Worm (Caenorhabditis elegans) whole organism, L3 larva: ENCODE measurements around the gene srz-78.

Experiments
- R02D3.7 ChIP-seq: fragments of 150-350 bp; optimal IDR thresholded peaks from 2 replicates; lab custom pipeline; 2014; ENCODE audit warnings: missing biosample characterization, missing genetic modification characterization
- ZK546.5 ChIP-seq: sonication (generic microtip); optimal IDR thresholded peaks from 2 replicates; lab custom pipeline; 2017; ENCODE audit warnings: missing biosample characterization, missing genetic modification characterization
- ceh-28 ChIP-seq: fragments of 150-350 bp; optimal IDR thresholded peaks from 2 replicates; lab custom pipeline; 2014; ENCODE audit warnings: missing biosample characterization, missing genetic modification reagents, missing genetic modification characterization
- ceh-82 ChIP-seq: fragments of 150-350 bp; optimal IDR thresholded peaks from 2 replicates; lab custom pipeline; 2014; ENCODE audit warnings: missing biosample characterization, missing genetic modification characterization
- ceh-9 ChIP-seq: sonication (generic microtip); optimal IDR thresholded peaks from 2 replicates; lab custom pipeline; 2018; ENCODE audit warnings: missing biosample characterization, missing genetic modification characterization
- egl-5 ChIP-seq: fragments of 150-350 bp; optimal IDR thresholded peaks from 2 replicates; lab custom pipeline; 2017; ENCODE audit warnings: missing biosample characterization, missing genetic modification reagents, missing genetic modification characterization, inconsistent platforms
- elt-3 ChIP-seq, 3 experiments: fragments of 150-350 bp in 1 of 3; sonication (generic microtip) in 2 of 3; optimal IDR thresholded peaks; 2 replicates in 2 of 3; 4 replicates in 1 of 3; lab custom pipeline; 2014 to 2017; ENCODE audit warnings: missing biosample characterization in 3 of 3, missing genetic modification characterization in 3 of 3
- eor-1 ChIP-seq, 2 experiments: fragments of 150-350 bp; optimal IDR thresholded peaks; 2 replicates each; lab custom pipeline; 2014 to 2018; ENCODE audit warnings: missing biosample characterization in 2 of 2, missing genetic modification characterization in 2 of 2
- fos-1 ChIP-seq: fragments of 150-350 bp; optimal IDR thresholded peaks from 2 replicates; lab custom pipeline; 2014; ENCODE audit warnings: missing biosample characterization, missing genetic modification characterization
- hmg-11 ChIP-seq: sonication (generic microtip); optimal IDR thresholded peaks from 2 replicates; lab custom pipeline; 2016; ENCODE audit warnings: missing genetic modification characterization, missing compliant biosample characterization
- jun-1 ChIP-seq: fragments of 150-350 bp; optimal IDR thresholded peaks from 2 replicates; lab custom pipeline; 2014; ENCODE audit warnings: missing biosample characterization, missing genetic modification reagents, missing genetic modification characterization
- lin-15B ChIP-seq: fragments of 150-350 bp; optimal IDR thresholded peaks from 2 replicates; lab custom pipeline; 2014; ENCODE audit warnings: missing biosample characterization, missing genetic modification characterization
- mml-1 ChIP-seq: fragments of 150-350 bp; sonication (generic microtip); optimal IDR thresholded peaks from 3 replicates; lab custom pipeline; 2014; ENCODE audit warnings: missing biosample characterization, missing genetic modification characterization
- nfya-1 ChIP-seq: sonication (generic microtip); optimal IDR thresholded peaks from 2 replicates; lab custom pipeline; 2017; ENCODE audit warnings: missing genetic modification characterization, mild to moderate bottlenecking, missing compliant biosample characterization, antibody characterized with exemption, moderate library complexity; ENCODE audit not compliant: insufficient read depth
- nhr-11 ChIP-seq: fragments of 150-350 bp; optimal IDR thresholded peaks from 2 replicates; lab custom pipeline; 2014; ENCODE audit warnings: missing biosample characterization, missing genetic modification characterization
- nhr-12 ChIP-seq: fragments of 150-350 bp; optimal IDR thresholded peaks from 2 replicates; lab custom pipeline; 2014; ENCODE audit warnings: missing biosample characterization, missing genetic modification characterization
- nhr-23 ChIP-seq: fragments of 150-350 bp; optimal IDR thresholded peaks from 2 replicates; lab custom pipeline; 2014; ENCODE audit warnings: missing biosample characterization, missing genetic modification reagents, missing genetic modification characterization
- nhr-25 ChIP-seq: sonication (generic microtip); optimal IDR thresholded peaks from 2 replicates; lab custom pipeline; 2017; ENCODE audit warnings: missing biosample characterization, missing genetic modification characterization
- nhr-28 ChIP-seq: fragments of 150-350 bp; optimal IDR thresholded peaks from 2 replicates; lab custom pipeline; 2014; ENCODE audit warnings: missing biosample characterization, missing genetic modification characterization
- nhr-67 ChIP-seq: fragments of 150-350 bp; optimal IDR thresholded peaks from 2 replicates; lab custom pipeline; 2014; ENCODE audit warnings: missing biosample characterization, missing genetic modification characterization
- nhr-76 ChIP-seq: fragments of 150-350 bp; sonication (generic microtip); optimal IDR thresholded peaks from 5 replicates; lab custom pipeline; 2014; ENCODE audit warnings: missing biosample characterization, missing genetic modification characterization
- nhr-77 ChIP-seq: fragments of 150-350 bp; optimal IDR thresholded peaks from 2 replicates; lab custom pipeline; 2014; ENCODE audit warnings: missing biosample characterization, missing genetic modification characterization
- pha-4 ChIP-seq: fragments of 150-350 bp; optimal IDR thresholded peaks from 2 replicates; lab custom pipeline; 2014; ENCODE audit warnings: missing biosample characterization, missing genetic modification reagents, missing genetic modification characterization
- sea-2 ChIP-seq: fragments of 150-350 bp; sonication (generic microtip); optimal IDR thresholded peaks from 4 replicates; lab custom pipeline; 2014; ENCODE audit warnings: missing biosample characterization, missing genetic modification reagents, missing genetic modification characterization
- snpc-4 ChIP-seq: fragments of 150-350 bp; optimal IDR thresholded peaks from 2 replicates; lab custom pipeline; 2014; ENCODE audit warnings: missing biosample characterization, missing genetic modification characterization
- unc-62 ChIP-seq: fragments of 150-350 bp; sonication (generic microtip); optimal IDR thresholded peaks from 4 replicates; lab custom pipeline; 2014; ENCODE audit warnings: missing biosample characterization, missing genetic modification reagents, missing genetic modification characterization
- ztf-11 ChIP-seq: fragments of 150-350 bp; optimal IDR thresholded peaks from 2 replicates; lab custom pipeline; 2014; ENCODE audit warnings: missing biosample characterization, missing genetic modification characterization
- ztf-4 ChIP-seq: fragments of 150-350 bp; optimal IDR thresholded peaks from 2 replicates; lab custom pipeline; 2014; ENCODE audit warnings: missing biosample characterization, missing genetic modification characterization

Gene srz-78

DNA sequence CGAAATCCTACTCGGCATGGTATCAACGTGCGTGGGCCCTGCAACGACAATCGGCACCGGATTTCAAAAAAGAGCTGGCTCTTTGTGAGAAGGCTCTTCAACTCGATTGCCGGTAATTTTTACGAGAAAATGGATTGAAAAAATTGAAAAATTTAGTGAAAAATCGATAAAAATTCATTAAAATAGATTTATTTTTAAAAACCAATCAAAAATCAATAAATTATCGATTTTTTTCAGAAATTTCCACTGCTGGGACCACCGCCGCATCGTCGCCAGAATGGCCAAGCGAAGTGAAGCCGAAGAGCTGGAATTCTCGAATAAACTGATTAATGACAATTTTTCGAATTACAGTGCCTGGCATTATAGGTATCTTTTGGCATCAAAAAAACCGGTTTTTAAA is 36.3 kb downstream of the srz-78 start:
- TF ChIP-seq nfya-1 (tag; lab: Kevin White, UChicago), result no peak
- no peak for TF ChIP-seq nhr-28 (tag; lab: Kevin White, UChicago)
- peak; percentile 70 for TF ChIP-seq ceh-28 (tag; lab: Kevin White, UChicago)
- TF ChIP-seq hmg-11 (tag; lab: Kevin White, UChicago), result no peak

DNA sequence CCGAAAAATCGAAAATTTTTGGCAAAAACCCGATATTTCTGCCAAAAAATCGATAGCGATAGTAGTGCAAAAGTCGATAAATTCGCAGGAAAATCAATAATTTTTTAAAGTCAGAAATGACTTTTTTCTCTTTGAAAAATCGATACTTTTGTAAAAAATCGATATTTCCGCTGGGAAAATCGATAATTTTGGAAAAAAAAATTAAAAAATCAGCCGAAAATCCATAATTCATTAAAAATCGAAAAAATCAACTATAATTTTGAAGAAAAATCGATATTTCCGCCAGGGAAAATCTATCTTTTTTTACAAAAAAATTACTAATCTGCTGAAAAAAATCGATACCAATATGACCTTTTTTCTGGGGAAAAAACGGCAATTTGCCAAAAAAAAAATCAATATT is 40.0 kb downstream of the srz-78 start:
- TF ChIP-seq ceh-28 (tag; lab: Kevin White, UChicago) (peak; percentile 93), snpc-4 (no peak), mml-1 (no peak)

DNA sequence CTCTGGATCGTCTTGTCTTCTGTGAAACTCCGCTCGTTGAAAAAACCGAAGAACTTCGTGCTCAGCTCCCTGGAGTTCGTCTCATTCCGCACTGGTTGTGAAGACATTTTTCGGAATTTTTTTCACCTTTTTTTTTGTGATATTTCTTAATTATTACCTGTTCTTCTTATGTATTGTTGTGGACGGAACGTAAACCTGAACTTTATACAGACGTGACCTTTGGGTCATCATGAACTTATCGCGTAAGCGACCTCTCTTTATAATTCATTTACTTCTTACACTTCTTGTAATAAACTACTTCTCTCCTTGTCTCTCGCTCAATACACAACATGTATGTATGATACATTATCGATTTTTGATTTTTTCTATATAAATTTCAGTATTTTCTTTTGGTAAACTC is 40.6 kb downstream of the srz-78 start, which contains the start of gene M57.1:
TSS of gene M57.1 (plus strand) at position 301 of the 400 bp plus-strand sequence.
- TF ChIP-seq nhr-12 (tag; lab: Kevin White, UChicago) (no peak), pha-4 (tag; lab: Kevin White, UChicago) (no peak), eor-1 (tag; optimal IDR thresholded peaks at IDR 0.05; lab: Kevin White, UChicago) (no peak), jun-1 (tag; lab: Kevin White, UChicago) (no peak), nhr-67 (no peak), ztf-11 (tag; lab: Kevin White, UChicago) (no peak), nhr-23 (tag; lab: Kevin White, UChicago) (no peak), nhr-25 (tag; lab: Kevin White, UChicago) (no peak), lin-15B (tag; lab: Kevin White, UChicago) (no peak), ceh-28 (tag; lab: Kevin White, UChicago) (no peak)
- TF ChIP-seq, all 47 proteins: peak for 0

DNA sequence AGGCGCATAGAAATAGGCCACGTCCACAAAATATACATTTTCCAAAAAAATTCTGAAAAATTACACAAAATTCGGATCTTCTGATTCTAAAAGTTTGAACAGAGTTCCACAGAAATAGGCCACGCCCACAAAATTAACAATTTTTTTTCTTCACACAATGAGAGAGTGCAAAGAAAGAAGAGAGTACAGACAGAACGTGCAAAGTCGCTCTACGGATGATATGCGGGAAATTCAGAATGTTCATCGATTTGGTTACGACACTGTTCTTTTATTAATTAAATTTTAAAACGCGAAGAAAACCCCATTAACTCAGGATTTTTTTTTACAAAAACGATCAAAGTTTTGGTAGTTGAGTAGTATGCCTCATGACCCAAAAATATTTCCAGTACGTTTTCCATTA is 41.4 kb downstream of the srz-78 start:
- TF ChIP-seq nhr-77 (tag; lab: Kevin White, UChicago) (no peak), ceh-9 (tag; lab: Kevin White, UChicago) (no peak), nhr-76 (tag; lab: Kevin White, UChicago) (no peak), hmg-11 (tag; lab: Kevin White, UChicago) (peak; percentile 26), elt-3 (tag; optimal IDR thresholded peaks at IDR 0.05; lab: Kevin White, UChicago) (no peak), nhr-23 (tag; lab: Kevin White, UChicago) (no peak), nfya-1 (tag; lab: Kevin White, UChicago) (peak; percentile 35), nhr-25 (tag; lab: Kevin White, UChicago) (peak; percentile 15), nhr-11 (no peak), ceh-82 (tag; lab: Kevin White, UChicago) (no peak), pha-4 (tag; lab: Kevin White, UChicago) (peak; percentile 48), lin-15B (tag; lab: Kevin White, UChicago) (peak; percentile 46)
- TF ChIP-seq, all 47 proteins: peak for 5

DNA sequence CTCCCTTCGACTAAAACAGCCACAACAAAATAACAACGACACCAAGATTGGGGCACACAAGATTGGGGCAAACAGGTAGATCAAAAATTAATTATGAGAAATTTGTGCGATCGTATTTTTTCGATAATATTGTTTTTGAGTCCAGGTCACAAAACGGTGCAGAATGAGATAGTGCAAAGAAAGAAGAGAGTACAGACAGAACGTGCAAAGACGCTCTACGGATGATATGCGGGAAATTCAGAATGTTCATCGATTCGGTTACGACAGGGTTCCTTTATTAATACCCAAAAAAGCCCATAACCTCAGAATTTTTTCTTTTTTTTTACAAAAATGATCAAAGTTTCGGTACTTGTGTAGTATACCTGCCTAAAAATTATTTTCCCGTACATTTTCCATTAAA is 47.7 kb downstream of the srz-78 start:
- no peak for TF ChIP-seq unc-62 (GFP tag; lab: Kevin White, UChicago)
- TF ChIP-seq hmg-11 (tag; lab: Kevin White, UChicago), result peak; percentile 15

DNA sequence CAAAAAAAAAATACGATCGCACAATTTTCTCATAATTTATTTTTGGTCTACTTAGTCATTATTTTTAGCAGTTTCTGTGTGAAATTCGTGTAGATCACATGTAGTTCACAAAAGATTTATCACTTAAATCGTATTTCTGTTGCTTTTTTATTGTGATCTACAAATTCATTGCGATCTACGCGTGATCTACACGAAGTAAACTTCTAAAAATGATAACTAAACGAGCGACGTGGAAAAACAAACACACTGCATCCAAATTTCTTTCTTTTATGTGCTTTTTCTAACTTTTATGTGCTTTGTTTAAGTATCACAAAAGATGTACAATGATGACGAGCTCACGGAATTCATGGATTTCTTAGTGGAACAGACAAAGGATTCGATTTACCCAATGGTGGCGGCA is 48.3 kb downstream of the srz-78 start, which contains the start of gene B0212.3:
TSS of gene B0212.3 (plus strand) at position 301 of the 400 bp plus-strand sequence.
- TF ChIP-seq fos-1 (tag; lab: Kevin White, UChicago), result no peak
- no peak for TF ChIP-seq ZK546.5
- no peak for TF ChIP-seq sea-2 (GFP tag; lab: Kevin White, UChicago)
- no peak for TF ChIP-seq ztf-4 (tag; lab: Kevin White, UChicago)
- no peak for TF ChIP-seq egl-5
- TF ChIP-seq nfya-1 (tag; lab: Kevin White, UChicago), result no peak
- TF ChIP-seq R02D3.7, result no peak
- TF ChIP-seq nhr-25 (tag; lab: Kevin White, UChicago), result no peak
